Fruit fly (Drosophila melanogaster) whole organism, prepupa: ENCODE results near the gene Scm.
A peak's percentile ranks its signal among the peaks of the same experiment; 100 is the strongest.

Source experiments
- CG10631 ChIP-seq: fragments of 200-800 bp; sonication (Bioruptor generic); optimal IDR thresholded peaks from 2 replicates; lab custom pipeline; 2016; ENCODE audit warnings: missing biosample characterization, missing genetic modification characterization
- CG11294 ChIP-seq: fragments of 200-800 bp; sonication (Bioruptor generic); IDR thresholded peaks from 2 replicates; pipeline ENCODE4 v1.3.6; 2022; ENCODE audit warnings: missing biosample characterization, missing genetic modification characterization
- CG11762 ChIP-seq: fragments of 200-800 bp; sonication (Bioruptor generic); optimal IDR thresholded peaks from 3 replicates; lab custom pipeline; 2016; ENCODE audit warnings: missing biosample characterization, missing genetic modification characterization; ENCODE audit not compliant: insufficient read depth
- CG11902 ChIP-seq: fragments of 200-800 bp; sonication (Bioruptor generic); optimal IDR thresholded peaks from 3 replicates; lab custom pipeline; 2016; ENCODE audit warnings: missing biosample characterization, missing genetic modification characterization
- CG15336 ChIP-seq: fragments of 200-800 bp; sonication (Bioruptor generic); IDR thresholded peaks from 2 replicates; pipeline ENCODE4 v1.3.6; 2022; ENCODE audit warnings: missing biosample characterization, missing genetic modification characterization
- CG1621 ChIP-seq: fragments of 200-800 bp; sonication (Bioruptor generic); optimal IDR thresholded peaks from 3 replicates; lab custom pipeline; 2018; ENCODE audit warnings: missing biosample characterization, mild to moderate bottlenecking, missing genetic modification characterization
- CG16779 ChIP-seq: fragments of 200-800 bp; sonication (Bioruptor generic); optimal IDR thresholded peaks from 3 replicates; lab custom pipeline; 2017; ENCODE audit warnings: missing biosample characterization, mild to moderate bottlenecking, missing genetic modification characterization
- CG32006 ChIP-seq: fragments of 200-800 bp; sonication (Bioruptor generic); optimal IDR thresholded peaks from 3 replicates; lab custom pipeline; 2017; ENCODE audit warnings: missing biosample characterization, mild to moderate bottlenecking, missing genetic modification characterization
- CG4318 ChIP-seq: fragments of 200-800 bp; sonication (Bioruptor generic); optimal IDR thresholded peaks from 3 replicates; lab custom pipeline; 2017; ENCODE audit warnings: missing biosample characterization, mild to moderate bottlenecking, missing genetic modification characterization
- CG6163 ChIP-seq: fragments of 200-800 bp; sonication (Bioruptor generic); IDR thresholded peaks from 3 replicates; pipeline ENCODE4 v1.3.6; 2022; ENCODE audit warnings: missing biosample characterization, missing genetic modification characterization
- CG6276 ChIP-seq: fragments of 200-800 bp; sonication (Bioruptor generic); optimal IDR thresholded peaks from 2 replicates; lab custom pipeline; 2017; ENCODE audit warnings: missing biosample characterization, mild to moderate bottlenecking, missing genetic modification characterization
- CG6808 ChIP-seq: fragments of 200-800 bp; sonication (Bioruptor generic); optimal IDR thresholded peaks from 3 replicates; lab custom pipeline; 2017; ENCODE audit warnings: missing biosample characterization, missing genetic modification characterization, mild to moderate bottlenecking, moderate library complexity, missing genetic modification reagents
- CG7368 ChIP-seq: fragments of 200-800 bp; sonication (Bioruptor generic); optimal IDR thresholded peaks from 3 replicates; lab custom pipeline; 2016; ENCODE audit warnings: missing biosample characterization, missing genetic modification characterization
- CG8119 ChIP-seq: fragments of 200-800 bp; sonication (Bioruptor generic); IDR thresholded peaks from 3 replicates; pipeline ENCODE4 v1.3.6; 2022; ENCODE audit warnings: missing biosample characterization, missing genetic modification characterization
- CG8319 ChIP-seq: fragments of 200-800 bp; sonication (Bioruptor generic); optimal IDR thresholded peaks from 3 replicates; lab custom pipeline; 2016; ENCODE audit warnings: missing biosample characterization, missing genetic modification characterization
- CG8632 ChIP-seq: fragments of 200-800 bp; sonication (Bioruptor generic); optimal IDR thresholded peaks from 3 replicates; lab custom pipeline; 2016; ENCODE audit warnings: missing biosample characterization, missing genetic modification characterization
- CG9139 ChIP-seq: fragments of 200-800 bp; sonication (Bioruptor generic); optimal IDR thresholded peaks from 3 replicates; lab custom pipeline; 2017; ENCODE audit warnings: missing biosample characterization, mild to moderate bottlenecking, missing genetic modification characterization
- Eip78C ChIP-seq: fragments of 200-800 bp; sonication (Bioruptor generic); peaks from one replicate; lab custom pipeline; 2016; ENCODE audit warnings: missing biosample characterization, missing genetic modification characterization
- Eip93F ChIP-seq: fragments of 200-800 bp; sonication (Bioruptor generic); optimal IDR thresholded peaks from 2 replicates; lab custom pipeline; 2016; ENCODE audit warnings: missing biosample characterization, mild to moderate bottlenecking, missing genetic modification characterization
- Ets21C ChIP-seq: fragments of 200-800 bp; sonication (Bioruptor generic); optimal IDR thresholded peaks from 3 replicates; lab custom pipeline; 2016; ENCODE audit warnings: missing biosample characterization, missing genetic modification characterization
- Ets96B ChIP-seq: fragments of 200-800 bp; optimal IDR thresholded peaks from 2 replicates; lab custom pipeline; 2019; ENCODE audit warnings: missing biosample characterization, mild to moderate bottlenecking, missing genetic modification characterization, moderate library complexity
- Hr38 ChIP-seq: sonication (Bioruptor generic); optimal IDR thresholded peaks from 2 replicates; lab custom pipeline; 2016; ENCODE audit warnings: missing biosample characterization, missing genetic modification characterization
- Hr4 ChIP-seq: fragments of 200-800 bp; sonication (Bioruptor generic); optimal IDR thresholded peaks from 3 replicates; lab custom pipeline; 2016; ENCODE audit warnings: missing biosample characterization, missing genetic modification characterization
- Lpt ChIP-seq: fragments of 200-800 bp; sonication (Bioruptor generic); optimal IDR thresholded peaks from 3 replicates; lab custom pipeline; 2016; ENCODE audit warnings: missing biosample characterization, missing genetic modification characterization
- Met ChIP-seq: fragments of 200-800 bp; sonication (Bioruptor generic); optimal IDR thresholded peaks from 3 replicates; lab custom pipeline; 2016; ENCODE audit warnings: missing biosample characterization, missing genetic modification characterization
- Sox15 ChIP-seq: fragments of 200-800 bp; sonication (Bioruptor generic); optimal IDR thresholded peaks from 3 replicates; lab custom pipeline; 2016; ENCODE audit warnings: missing biosample characterization, missing genetic modification characterization
- achi ChIP-seq: fragments of 200-800 bp; sonication (Bioruptor generic); optimal IDR thresholded peaks from 3 replicates; lab custom pipeline; 2016; ENCODE audit warnings: missing biosample characterization, missing genetic modification characterization
- acj6 ChIP-seq: fragments of 200-800 bp; sonication (Bioruptor generic); optimal IDR thresholded peaks from 3 replicates; lab custom pipeline; 2016; ENCODE audit warnings: missing biosample characterization, missing genetic modification characterization
- cyc ChIP-seq: fragments of 200-800 bp; sonication (Bioruptor generic); optimal IDR thresholded peaks from 3 replicates; lab custom pipeline; 2016; ENCODE audit warnings: missing biosample characterization, missing genetic modification characterization
- dac ChIP-seq: fragments of 200-800 bp; sonication (Bioruptor generic); optimal IDR thresholded peaks from 2 replicates; lab custom pipeline; 2017; ENCODE audit warnings: missing biosample characterization, mild to moderate bottlenecking, missing genetic modification characterization
- eg ChIP-seq: fragments of 200-800 bp; sonication (Bioruptor generic); IDR thresholded peaks from 3 replicates; pipeline ENCODE4 v1.3.6; 2022; ENCODE audit warnings: missing biosample characterization, missing genetic modification characterization
- esn ChIP-seq: fragments of 200-800 bp; sonication (Bioruptor generic); optimal IDR thresholded peaks from 2 replicates; lab custom pipeline; 2016; ENCODE audit warnings: missing biosample characterization, mild to moderate bottlenecking, missing genetic modification characterization, moderate library complexity
- fd59A ChIP-seq: fragments of 200-800 bp; sonication (Bioruptor generic); optimal IDR thresholded peaks from 2 replicates; lab custom pipeline; 2017; ENCODE audit warnings: missing biosample characterization, mild to moderate bottlenecking, missing genetic modification characterization, missing genetic modification reagents
- fd85E ChIP-seq: fragments of 200-800 bp; sonication (Bioruptor generic); optimal IDR thresholded peaks from 3 replicates; lab custom pipeline; 2016; ENCODE audit warnings: missing biosample characterization, missing genetic modification characterization
- fkh ChIP-seq: fragments of 200-800 bp; sonication (Bioruptor generic); optimal IDR thresholded peaks from 3 replicates; lab custom pipeline; 2017; ENCODE audit warnings: missing biosample characterization, mild to moderate bottlenecking, missing genetic modification characterization, moderate library complexity
- lz ChIP-seq: fragments of 200-800 bp; sonication (Bioruptor generic); optimal IDR thresholded peaks from 3 replicates; lab custom pipeline; 2016; ENCODE audit warnings: missing biosample characterization, missing genetic modification characterization
- pdm3 ChIP-seq: fragments of 200-800 bp; sonication (Bioruptor generic); optimal IDR thresholded peaks from 3 replicates; lab custom pipeline; 2016; ENCODE audit warnings: missing biosample characterization, missing genetic modification characterization
- spab ChIP-seq: fragments of 200-800 bp; sonication (Bioruptor generic); optimal IDR thresholded peaks from 2 replicates; lab custom pipeline; 2017; ENCODE audit warnings: missing biosample characterization, mild to moderate bottlenecking, missing genetic modification characterization, missing genetic modification reagents
- ss ChIP-seq, 2 experiments: fragments of 200-800 bp; sonication (Bioruptor generic); optimal IDR thresholded peaks; 2 replicates in 1 of 2; 3 replicates in 1 of 2; lab custom pipeline; 2017 to 2018; ENCODE audit warnings: mild to moderate bottlenecking in 2 of 2, missing biosample characterization in 2 of 2, missing genetic modification characterization in 2 of 2, moderate library complexity in 1 of 2
- svp ChIP-seq: fragments of 200-800 bp; sonication (Bioruptor generic); peaks from one replicate; lab custom pipeline; 2016; ENCODE audit warnings: missing biosample characterization, missing genetic modification characterization
- topi ChIP-seq: fragments of 200-800 bp; sonication (Bioruptor generic); optimal IDR thresholded peaks from 3 replicates; lab custom pipeline; 2016; ENCODE audit warnings: missing biosample characterization, missing genetic modification characterization
- vri ChIP-seq: fragments of 200-800 bp; sonication (Bioruptor generic); optimal IDR thresholded peaks from 3 replicates; lab custom pipeline; 2016; ENCODE audit warnings: missing biosample characterization, mild to moderate bottlenecking, missing genetic modification characterization

Gene Scm

DNA sequence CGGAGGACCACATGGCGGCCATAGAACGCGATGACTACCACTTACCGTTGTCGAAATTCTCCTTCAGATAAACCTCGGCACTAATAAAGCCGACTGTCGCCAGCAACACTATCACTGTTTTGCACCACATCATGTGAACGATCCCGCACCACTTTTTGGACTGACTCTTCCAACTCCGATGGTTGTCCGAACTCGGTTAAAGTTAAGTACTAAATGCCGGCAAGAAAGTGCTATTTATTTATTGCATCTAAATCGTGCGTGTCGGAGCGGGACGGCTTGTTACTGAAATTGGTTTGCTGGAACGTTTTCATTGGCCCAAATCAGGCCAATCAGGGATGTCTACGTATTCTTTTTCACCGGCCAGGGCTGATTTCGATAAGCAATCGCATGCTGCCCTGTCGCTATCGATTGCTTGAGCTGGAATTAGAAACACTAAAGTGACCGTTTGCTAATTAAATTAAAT is 6.7 kb downstream of the Scm start, which contains the start of gene Calr (continued):
- TF ChIP-seq CG8119 (no peak), dac (GFP tag; lab: Kevin White, UChicago) (no peak), Eip93F (GFP tag; lab: Kevin White, UChicago) (peak; percentile 50)

DNA sequence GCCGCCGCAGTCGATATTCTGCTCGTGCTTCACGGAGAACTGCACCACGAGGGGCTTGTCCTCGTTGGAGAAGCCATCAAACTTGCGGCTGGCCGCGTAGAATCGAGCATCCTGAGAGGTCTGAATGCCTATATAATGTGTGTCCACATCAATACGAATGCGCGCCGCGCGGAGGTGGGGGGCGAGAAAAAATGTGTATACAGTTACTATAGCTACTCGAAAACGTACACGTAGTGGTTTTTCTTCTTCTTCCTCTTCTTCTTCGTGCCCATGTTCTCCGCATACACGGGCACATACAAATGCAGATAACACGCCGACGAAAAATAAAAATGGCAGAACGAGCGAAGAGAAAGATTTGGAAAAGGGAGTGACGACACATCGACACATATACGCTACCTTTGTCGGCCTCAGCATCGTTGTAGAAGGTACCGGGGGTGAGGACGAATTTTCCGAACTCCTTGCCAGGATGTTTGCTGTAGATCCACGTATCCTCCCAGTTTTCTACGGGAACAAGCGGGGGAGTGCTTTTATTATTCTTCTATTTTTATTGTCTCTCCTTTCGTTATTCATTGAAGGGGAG is 7.3 kb downstream of the Scm start:
- peak; percentile 0 for TF ChIP-seq CG1621 (tag; lab: Kevin White, UChicago)
- no peak for TF ChIP-seq CG8319
- TF ChIP-seq ss (GFP tag; optimal IDR thresholded peaks at IDR 0.05; lab: Kevin White, UChicago), result peak in 1 of 2 experiments; percentile 8
- TF ChIP-seq vri (GFP tag; lab: Kevin White, UChicago), result peak; percentile 10

DNA sequence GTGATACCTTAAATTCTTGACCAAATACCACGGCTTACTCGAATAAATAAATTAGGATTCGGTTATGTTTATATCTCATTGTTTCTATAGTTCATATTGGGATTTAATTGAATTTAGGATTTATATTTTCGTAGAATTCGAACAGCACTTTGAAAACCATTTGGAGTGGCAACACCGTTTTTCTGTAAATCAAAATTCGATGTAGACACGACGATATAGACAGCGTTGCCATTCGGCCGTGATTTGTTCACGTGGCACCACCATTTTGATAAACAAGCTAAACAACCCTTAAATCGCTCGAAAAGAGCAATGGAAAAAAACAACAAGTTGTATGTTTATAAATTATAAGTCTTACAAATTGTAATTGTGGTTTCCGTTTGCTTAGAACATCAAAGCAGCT is 8.8 kb downstream of the Scm start:
- no peak for TF ChIP-seq CG6276 (GFP tag; lab: Kevin White, UChicago)
- TF ChIP-seq Eip78C, result peak; percentile 32
- peak; percentile 86 for TF ChIP-seq fkh (GFP tag; lab: Kevin White, UChicago)

DNA sequence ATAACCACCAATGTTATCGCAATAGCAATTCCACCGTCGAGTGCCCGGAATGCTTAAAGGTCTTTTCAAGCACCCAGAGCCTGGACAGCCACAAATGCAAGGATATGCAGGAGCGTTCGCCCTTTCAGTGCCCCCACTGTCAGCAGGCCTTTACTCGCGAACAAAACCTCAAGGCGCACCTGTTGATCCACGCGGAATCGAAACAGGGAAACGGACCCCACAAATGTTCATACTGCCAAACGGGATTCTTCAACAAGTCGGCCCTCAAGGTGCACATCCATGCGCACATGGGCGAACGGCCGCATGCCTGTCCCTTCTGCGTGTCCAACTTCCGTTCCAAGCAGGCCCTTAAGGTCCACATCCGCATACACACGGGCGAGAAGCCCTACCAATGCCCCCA is 9.4 kb downstream of the Scm start:
- 0 out of 3 replicates have a peak, but pooled peaks have one; percentile 20 for TF ChIP-seq eg
- TF ChIP-seq CG6808 (GFP tag; lab: Kevin White, UChicago), result no peak
- TF ChIP-seq, all 60 proteins: peak for 1

DNA sequence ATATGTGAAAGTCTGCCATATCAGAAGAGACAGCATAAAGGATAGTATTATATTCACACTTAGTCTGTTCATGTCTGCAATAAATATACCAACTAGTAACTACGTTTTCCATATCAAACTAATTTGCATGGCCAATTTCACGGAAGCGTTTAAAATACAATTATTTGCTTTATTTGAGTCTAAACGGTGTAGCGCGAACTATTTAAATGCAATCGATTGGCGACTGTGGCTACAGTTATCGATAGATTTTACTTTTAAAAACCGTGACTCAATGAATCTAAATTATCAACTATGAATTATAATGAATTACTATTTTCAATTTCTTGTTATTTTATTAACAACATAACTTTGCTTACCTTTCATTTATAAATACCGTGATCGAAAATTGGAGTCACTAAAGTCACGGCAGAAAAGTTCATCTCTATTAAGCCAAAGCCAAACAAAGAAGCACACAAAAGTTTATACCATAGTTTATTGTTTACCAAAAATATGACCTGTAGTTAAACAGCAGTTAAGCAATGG is 10.5 kb downstream of the Scm start, which contains the start of the genes CG9427 and CG8319:
Gene CG9427, minus strand, starts transcription at position 51 of the 522 bp plus-strand sequence.
Gene CG8319, plus strand, starts transcription at position 442 of the 522 bp plus-strand sequence.
- TF ChIP-seq lz (GFP tag; lab: Kevin White, UChicago) (peak; percentile 68), Sox15 (GFP tag; lab: Kevin White, UChicago) (no peak), CG10631 (GFP tag; lab: Kevin White, UChicago) (peak; percentile 63), Met (GFP tag; lab: Kevin White, UChicago) (peak; percentile 63), topi (GFP tag; lab: Kevin White, UChicago) (peak; percentile 63), acj6 (GFP tag; lab: Kevin White, UChicago) (no peak), Ets21C (GFP tag; lab: Kevin White, UChicago) (no peak), CG6276 (GFP tag; lab: Kevin White, UChicago) (no peak), fd85E (no peak), Hr38 (GFP tag; lab: Kevin White, UChicago) (no peak), CG11762 (GFP tag; lab: Kevin White, UChicago) (no peak), CG11294 (GFP tag; lab: Robert Waterston, UW) (no peak), dac (GFP tag; lab: Kevin White, UChicago) (no peak), spab (GFP tag; lab: Kevin White, UChicago) (no peak), CG32006 (no peak), CG8119 (no peak), achi (peak; percentile 21), esn (GFP tag; lab: Kevin White, UChicago) (peak; percentile 80), CG6163 (GFP tag; lab: Robert Waterston, UW) (peak; percentile 29; the same call in 2 of the 3 replicates), Eip93F (GFP tag; lab: Kevin White, UChicago) (peak; percentile 29), vri (GFP tag; lab: Kevin White, UChicago) (peak; percentile 16), CG11902 (GFP tag; lab: Kevin White, UChicago) (peak; percentile 10), CG7368 (peak; percentile 0), Ets96B (tag; lab: Kevin White, UChicago) (peak; percentile 25), eg (0 out of 3 replicates have a peak, but pooled peaks have one; percentile 29), pdm3 (GFP tag; lab: Kevin White, UChicago) (no peak), cyc (GFP tag; lab: Kevin White, UChicago) (peak; percentile 63), CG8632 (GFP tag; lab: Kevin White, UChicago) (no peak), CG16779 (tag; lab: Kevin White, UChicago) (no peak), Hr4 (GFP tag; lab: Kevin White, UChicago) (no peak), CG6808 (GFP tag; lab: Kevin White, UChicago) (no peak), CG9139 (GFP tag; lab: Kevin White, UChicago) (no peak), fkh (GFP tag; lab: Kevin White, UChicago) (peak; percentile 93), svp (GFP tag; lab: Kevin White, UChicago) (no peak), CG4318 (GFP tag; lab: Kevin White, UChicago) (no peak), Lpt (GFP tag; lab: Kevin White, UChicago) (no peak), CG15336 (GFP tag; lab: Robert Waterston, UW) (peak; percentile 31; the same call in 1 of the 2 replicates), fd59A (GFP tag; lab: Kevin White, UChicago) (no peak)
